Fruit fly (Drosophila melanogaster) whole organism, prepupa: Measurements from ENCODE around the gene lectin-37Db.
A peak's percentile ranks its signal among the peaks of the same experiment; 100 is the strongest.

Source experiments
- CG32006 ChIP-seq: fragments of 200-800 bp; sonication (Bioruptor generic); optimal IDR thresholded peaks from 3 replicates; lab custom pipeline; 2017; ENCODE audit warnings: missing biosample characterization, mild to moderate bottlenecking, missing genetic modification characterization
- CG4318 ChIP-seq: fragments of 200-800 bp; sonication (Bioruptor generic); optimal IDR thresholded peaks from 3 replicates; lab custom pipeline; 2017; ENCODE audit warnings: missing biosample characterization, mild to moderate bottlenecking, missing genetic modification characterization
- Eip93F ChIP-seq: fragments of 200-800 bp; sonication (Bioruptor generic); optimal IDR thresholded peaks from 2 replicates; lab custom pipeline; 2016; ENCODE audit warnings: missing biosample characterization, mild to moderate bottlenecking, missing genetic modification characterization
- Smox ChIP-seq: fragments of 200-800 bp; sonication (Bioruptor generic); optimal IDR thresholded peaks from 3 replicates; lab custom pipeline; 2016; ENCODE audit warnings: missing biosample characterization, missing genetic modification characterization
- acj6 ChIP-seq: fragments of 200-800 bp; sonication (Bioruptor generic); optimal IDR thresholded peaks from 3 replicates; lab custom pipeline; 2016; ENCODE audit warnings: missing biosample characterization, missing genetic modification characterization
- fd59A ChIP-seq: fragments of 200-800 bp; sonication (Bioruptor generic); optimal IDR thresholded peaks from 2 replicates; lab custom pipeline; 2017; ENCODE audit warnings: missing biosample characterization, mild to moderate bottlenecking, missing genetic modification characterization, missing genetic modification reagents
- net ChIP-seq: fragments of 200-800 bp; sonication (Bioruptor generic); optimal IDR thresholded peaks from 3 replicates; lab custom pipeline; 2016; ENCODE audit warnings: missing biosample characterization, missing genetic modification characterization
- svp ChIP-seq: fragments of 200-800 bp; sonication (Bioruptor generic); peaks from one replicate; lab custom pipeline; 2016; ENCODE audit warnings: missing biosample characterization, missing genetic modification characterization
- vri ChIP-seq: fragments of 200-800 bp; sonication (Bioruptor generic); optimal IDR thresholded peaks from 3 replicates; lab custom pipeline; 2016; ENCODE audit warnings: missing biosample characterization, mild to moderate bottlenecking, missing genetic modification characterization

Gene lectin-37Db

DNA sequence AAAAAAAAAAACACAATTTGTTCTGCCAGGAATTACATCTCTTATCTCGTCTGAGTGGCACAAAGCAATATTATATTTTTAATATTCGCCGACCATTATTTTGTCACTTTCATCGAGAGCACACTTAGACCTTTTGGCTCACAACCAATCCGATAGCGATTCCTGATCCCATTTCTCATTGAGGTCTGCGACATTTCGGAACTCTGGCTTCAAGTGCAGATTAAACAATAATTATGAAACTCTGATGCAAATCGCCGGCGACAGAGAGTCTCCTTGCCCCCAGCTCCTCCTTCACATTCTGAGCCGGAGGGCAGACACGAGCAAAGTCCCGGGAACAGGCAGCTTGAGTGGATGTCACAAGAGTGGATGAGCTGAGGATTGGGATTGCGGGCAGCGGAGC, 50.2 kb downstream of the lectin-37Db start:
- no peak for TF ChIP-seq Eip93F (GFP tag; lab: Kevin White, UChicago)
- no peak for TF ChIP-seq net
- no peak for TF ChIP-seq CG4318 (GFP tag; lab: Kevin White, UChicago)
- no peak for TF ChIP-seq CG32006 (GFP tag; lab: Kevin White, UChicago)
- TF ChIP-seq Smox (GFP tag; lab: Kevin White, UChicago), result no peak
- peak; percentile 34 for TF ChIP-seq vri (GFP tag; lab: Kevin White, UChicago)
- TF ChIP-seq fd59A (GFP tag; lab: Kevin White, UChicago), result no peak
- TF ChIP-seq svp, result peak; percentile 99
- TF ChIP-seq acj6 (GFP tag; lab: Kevin White, UChicago), result no peak
